Worm (Caenorhabditis elegans): ENCODE data around the gene atrn-1.

DNA sequence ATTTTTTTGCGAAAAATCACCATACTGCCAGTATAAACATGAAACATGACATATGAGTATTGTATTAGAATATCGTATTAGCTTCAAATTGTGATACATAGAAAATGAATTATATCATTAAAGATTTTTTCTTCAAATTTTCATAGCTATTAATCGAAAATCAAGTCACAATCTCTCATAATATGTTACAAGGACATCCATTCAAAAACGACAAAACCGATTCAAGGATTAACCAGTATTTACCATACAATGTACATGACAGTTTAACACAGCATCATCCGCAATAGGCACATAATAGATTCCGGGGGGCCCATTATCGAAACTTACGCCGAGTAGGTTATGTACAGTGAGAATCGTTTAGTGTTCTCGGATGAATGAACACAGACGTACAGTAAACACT lies 40.1 kb upstream of the atrn-1 start:
- TF ChIP-seq unc-62 (GFP tag; optimal IDR thresholded peaks at IDR 0.05) (no peak), jun-1 (tag; optimal IDR thresholded peaks at IDR 0.05) (no peak)

Data from whole organism, L1 larva.